Fruit fly (Drosophila melanogaster) whole organism, pupa: ENCODE measurements around the gene CG43731.

ENCODE experiments used
- CG10348 ChIP-seq: fragments of 200-800 bp; sonication (Bioruptor generic); IDR thresholded peaks from 2 replicates; pipeline ENCODE4 v1.3.6; 2022; ENCODE audit warnings: missing biosample characterization, missing genetic modification characterization
- CG12605 ChIP-seq: fragments of 200-800 bp; sonication (Bioruptor generic); IDR thresholded peaks from 2 replicates; pipeline ENCODE4 v1.3.6; 2022; ENCODE audit warnings: missing biosample characterization, missing genetic modification characterization
- CG13204 ChIP-seq: fragments of 200-800 bp; sonication (Bioruptor generic); optimal IDR thresholded peaks from 2 replicates; lab custom pipeline; 2018; ENCODE audit warnings: missing biosample characterization, mild to moderate bottlenecking, missing genetic modification characterization, moderate library complexity
- CG14655 ChIP-seq: fragments of 200-800 bp; sonication (Bioruptor generic); optimal IDR thresholded peaks from 3 replicates; lab custom pipeline; 2017; ENCODE audit warnings: mild to moderate bottlenecking, missing biosample characterization, missing genetic modification reagents, missing genetic modification characterization
- CG15710 ChIP-seq: fragments of 200-800 bp; sonication (Bioruptor generic); optimal IDR thresholded peaks from 2 replicates; lab custom pipeline; 2018; ENCODE audit warnings: missing biosample characterization, mild to moderate bottlenecking, missing genetic modification characterization, moderate library complexity
- CG17806 ChIP-seq: fragments of 200-800 bp; sonication (Bioruptor generic); optimal IDR thresholded peaks from 2 replicates; lab custom pipeline; 2018; ENCODE audit warnings: missing biosample characterization, mild to moderate bottlenecking, missing genetic modification characterization, moderate library complexity
- CG32121 ChIP-seq: fragments of 200-800 bp; sonication (Bioruptor generic); IDR thresholded peaks from 2 replicates; pipeline ENCODE4 v1.3.6; 2022; ENCODE audit warnings: missing biosample characterization, missing genetic modification characterization
- CG34367 ChIP-seq: fragments of 200-800 bp; sonication (Bioruptor generic); optimal IDR thresholded peaks from 2 replicates; lab custom pipeline; 2018; ENCODE audit warnings: missing biosample characterization, mild to moderate bottlenecking, missing genetic modification characterization
- CG4496 ChIP-seq: fragments of 200-800 bp; sonication (Bioruptor generic); IDR thresholded peaks from 3 replicates; pipeline ENCODE4 v1.3.6; 2022; ENCODE audit warnings: missing biosample characterization, missing genetic modification characterization
- CG8159 ChIP-seq: fragments of 200-800 bp; sonication (Bioruptor generic); optimal IDR thresholded peaks from 3 replicates; lab custom pipeline; 2018; ENCODE audit warnings: missing biosample characterization, mild to moderate bottlenecking, missing genetic modification characterization, moderate library complexity
- CG8301 ChIP-seq: fragments of 200-800 bp; sonication (Bioruptor generic); optimal IDR thresholded peaks from 2 replicates; lab custom pipeline; 2018; ENCODE audit warnings: missing biosample characterization, mild to moderate bottlenecking, missing genetic modification characterization
- CG9948 ChIP-seq: fragments of 200-800 bp; sonication (Bioruptor generic); optimal IDR thresholded peaks from 2 replicates; lab custom pipeline; 2018; ENCODE audit warnings: missing biosample characterization, mild to moderate bottlenecking, missing genetic modification characterization, moderate library complexity
- D1 ChIP-seq: fragments of 200-800 bp; sonication (Bioruptor generic); optimal IDR thresholded peaks from 2 replicates; lab custom pipeline; 2018; ENCODE audit warnings: missing biosample characterization, mild to moderate bottlenecking, missing genetic modification characterization, moderate library complexity
- EcR ChIP-seq: fragments of 200-800 bp; sonication (Bioruptor generic); optimal IDR thresholded peaks from 3 replicates; lab custom pipeline; 2019; ENCODE audit warnings: missing biosample characterization, missing genetic modification characterization, mild to moderate bottlenecking, moderate library complexity, missing genetic modification reagents
- Ets98B ChIP-seq: fragments of 200-800 bp; sonication (Bioruptor generic); IDR thresholded peaks from 2 replicates; pipeline ENCODE4 v1.3.6; 2022; ENCODE audit warnings: missing biosample characterization, missing genetic modification characterization
- Pif1A ChIP-seq: fragments of 200-800 bp; sonication (Bioruptor generic); optimal IDR thresholded peaks from 3 replicates; lab custom pipeline; 2016; ENCODE audit warnings: missing biosample characterization, missing genetic modification characterization
- Pif1B ChIP-seq: fragments of 200-800 bp; sonication (Bioruptor generic); optimal IDR thresholded peaks from 3 replicates; lab custom pipeline; 2016; ENCODE audit warnings: missing biosample characterization, missing genetic modification characterization
- Snoo ChIP-seq: fragments of 200-800 bp; sonication (Bioruptor generic); optimal IDR thresholded peaks from 3 replicates; lab custom pipeline; 2017; ENCODE audit warnings: missing biosample characterization, mild to moderate bottlenecking, missing genetic modification characterization, inconsistent platforms
- fd96Ca ChIP-seq: fragments of 200-800 bp; sonication (Bioruptor generic); IDR thresholded peaks from 3 replicates; pipeline ENCODE4 v1.3.6; 2022; ENCODE audit warnings: missing biosample characterization, missing genetic modification characterization
- gl ChIP-seq: fragments of 200-800 bp; sonication (Bioruptor generic); optimal IDR thresholded peaks from 2 replicates; lab custom pipeline; 2018; ENCODE audit warnings: missing biosample characterization, mild to moderate bottlenecking, missing genetic modification characterization
- rn ChIP-seq: fragments of 200-800 bp; sonication (Bioruptor generic); IDR thresholded peaks from 2 replicates; pipeline ENCODE4 v1.3.6; 2022; ENCODE audit warnings: missing biosample characterization, missing genetic modification characterization

Gene CG43731

dm6 chr2L:19134814-19135523 lies 33.1 kb downstream of the CG43731 start, which contains the start of gene Polr1D:
TSS of gene Polr1D (minus strand) at chr2L:19135233.
- TF ChIP-seq EcR (GFP tag; lab: Kevin White, UChicago) (peak; percentile 94), CG12605 (GFP tag; lab: Robert Waterston, UW) (peak; percentile 45; the same call in 1 of the 2 replicates), Ets98B (GFP tag; lab: Robert Waterston, UW) (peak; percentile 40), CG15710 (tag; lab: Kevin White, UChicago) (peak; percentile 41), CG9948 (tag; lab: Kevin White, UChicago) (peak; percentile 14), gl (no peak), rn (GFP tag; lab: Robert Waterston, UW) (no peak), D1 (tag; lab: Kevin White, UChicago) (no peak), CG17806 (no peak), CG4496 (GFP tag; lab: Robert Waterston, UW) (peak; percentile 43; the same call in 2 of the 3 replicates), CG8159 (tag; lab: Kevin White, UChicago) (peak; percentile 62), Pif1A (GFP tag; lab: Kevin White, UChicago) (peak; percentile 4), CG14655 (GFP tag; lab: Kevin White, UChicago) (no peak), CG13204 (GFP tag; lab: Kevin White, UChicago) (peak; percentile 84), CG34367 (tag; lab: Kevin White, UChicago) (peak; percentile 17), fd96Ca (peak; percentile 23; the same call in 1 of the 3 replicates), Pif1B (GFP tag; lab: Kevin White, UChicago) (no peak), CG10348 (GFP tag; lab: Robert Waterston, UW) (no peak), CG8301 (peak; percentile 31), CG32121 (GFP tag; lab: Robert Waterston, UW) (no peak; the same call in 1 of the 2 replicates), Snoo (tag; lab: Kevin White, UChicago) (no peak)

- TF ChIP-seq rn (GFP tag; lab: Robert Waterston, UW): 0 out of 2 replicates have a peak, but pooled peaks have one; percentile 10
- peak; percentile 88 for TF ChIP-seq CG34367 (tag; lab: Kevin White, UChicago)
- peak; percentile 62 for TF ChIP-seq CG8301
- peak; percentile 91 for TF ChIP-seq CG9948 (tag; lab: Kevin White, UChicago)
- TF ChIP-seq EcR (GFP tag; lab: Kevin White, UChicago): peak; percentile 92
- no peak for TF ChIP-seq CG32121 (GFP tag; lab: Robert Waterston, UW)
- no peak for TF ChIP-seq CG10348 (GFP tag; lab: Robert Waterston, UW)
- TF ChIP-seq D1 (tag; lab: Kevin White, UChicago): peak; percentile 89
- peak; percentile 81 for TF ChIP-seq CG15710 (tag; lab: Kevin White, UChicago)
- TF ChIP-seq CG13204 (GFP tag; lab: Kevin White, UChicago): no peak
- peak; percentile 78 for TF ChIP-seq CG14655 (GFP tag; lab: Kevin White, UChicago)
- TF ChIP-seq CG12605 (GFP tag; lab: Robert Waterston, UW): no peak
- TF ChIP-seq Pif1B (GFP tag; lab: Kevin White, UChicago): peak; percentile 74
- TF ChIP-seq Ets98B (GFP tag; lab: Robert Waterston, UW): no peak
- TF ChIP-seq CG8159 (tag; lab: Kevin White, UChicago): peak; percentile 93
- peak; percentile 80 for TF ChIP-seq Snoo (tag; lab: Kevin White, UChicago)
- TF ChIP-seq CG17806: peak; percentile 92
- no peak for TF ChIP-seq fd96Ca
- TF ChIP-seq CG4496 (GFP tag; lab: Robert Waterston, UW): 0 out of 3 replicates have a peak, but pooled peaks have one; percentile 47
- TF ChIP-seq gl: peak; percentile 52
- peak; percentile 76 for TF ChIP-seq Pif1A (GFP tag; lab: Kevin White, UChicago)
Observed at dm6 chr2L:19135955-19136677, 34.3 kb downstream of the CG43731 start.

dm6 chr2L:19136735-19137134 lies 34.9 kb downstream of the CG43731 start:
- TF ChIP-seq CG34367 (tag; lab: Kevin White, UChicago) (peak; percentile 96), CG8159 (tag; lab: Kevin White, UChicago) (peak; percentile 98), CG9948 (tag; lab: Kevin White, UChicago) (peak; percentile 98), CG32121 (GFP tag; lab: Robert Waterston, UW) (0 out of 2 replicates have a peak, but pooled peaks have one; percentile 18), CG10348 (GFP tag; lab: Robert Waterston, UW) (no peak), Ets98B (GFP tag; lab: Robert Waterston, UW) (peak; percentile 30; the same call in 1 of the 2 replicates), Pif1A (GFP tag; lab: Kevin White, UChicago) (peak; percentile 90), fd96Ca (peak; percentile 62; the same call in 2 of the 3 replicates), CG4496 (GFP tag; lab: Robert Waterston, UW) (peak; percentile 71), CG17806 (peak; percentile 98), CG14655 (GFP tag; lab: Kevin White, UChicago) (peak; percentile 94), CG12605 (GFP tag; lab: Robert Waterston, UW) (peak; percentile 56), D1 (tag; lab: Kevin White, UChicago) (peak; percentile 94), gl (peak; percentile 90), Pif1B (GFP tag; lab: Kevin White, UChicago) (peak; percentile 83), rn (GFP tag; lab: Robert Waterston, UW) (peak; percentile 14; the same call in 1 of the 2 replicates), CG13204 (GFP tag; lab: Kevin White, UChicago) (peak; percentile 86), CG15710 (tag; lab: Kevin White, UChicago) (peak; percentile 95), CG8301 (peak; percentile 89), EcR (GFP tag; lab: Kevin White, UChicago) (no peak), Snoo (tag; lab: Kevin White, UChicago) (peak; percentile 88)
